Fruit fly (Drosophila melanogaster) whole organism, pupa: ENCODE results near the gene Or13a.

Experiments
- CG13204 ChIP-seq: fragments of 200-800 bp; sonication (Bioruptor generic); optimal IDR thresholded peaks from 2 replicates; lab custom pipeline; 2018; ENCODE audit warnings: missing biosample characterization, mild to moderate bottlenecking, missing genetic modification characterization, moderate library complexity
- CG15710 ChIP-seq: fragments of 200-800 bp; sonication (Bioruptor generic); optimal IDR thresholded peaks from 2 replicates; lab custom pipeline; 2018; ENCODE audit warnings: missing biosample characterization, mild to moderate bottlenecking, missing genetic modification characterization, moderate library complexity
- CG17806 ChIP-seq: fragments of 200-800 bp; sonication (Bioruptor generic); optimal IDR thresholded peaks from 2 replicates; lab custom pipeline; 2018; ENCODE audit warnings: missing biosample characterization, mild to moderate bottlenecking, missing genetic modification characterization, moderate library complexity
- CG32121 ChIP-seq: fragments of 200-800 bp; sonication (Bioruptor generic); IDR thresholded peaks from 2 replicates; pipeline ENCODE4 v1.3.6; 2022; ENCODE audit warnings: missing biosample characterization, missing genetic modification characterization
- CG8301 ChIP-seq: fragments of 200-800 bp; sonication (Bioruptor generic); optimal IDR thresholded peaks from 2 replicates; lab custom pipeline; 2018; ENCODE audit warnings: missing biosample characterization, mild to moderate bottlenecking, missing genetic modification characterization
- CG9948 ChIP-seq: fragments of 200-800 bp; sonication (Bioruptor generic); optimal IDR thresholded peaks from 2 replicates; lab custom pipeline; 2018; ENCODE audit warnings: missing biosample characterization, mild to moderate bottlenecking, missing genetic modification characterization, moderate library complexity
- D1 ChIP-seq: fragments of 200-800 bp; sonication (Bioruptor generic); optimal IDR thresholded peaks from 2 replicates; lab custom pipeline; 2018; ENCODE audit warnings: missing biosample characterization, mild to moderate bottlenecking, missing genetic modification characterization, moderate library complexity
- EcR ChIP-seq: fragments of 200-800 bp; sonication (Bioruptor generic); optimal IDR thresholded peaks from 3 replicates; lab custom pipeline; 2019; ENCODE audit warnings: missing biosample characterization, missing genetic modification characterization, mild to moderate bottlenecking, moderate library complexity, missing genetic modification reagents
- Ets98B ChIP-seq: fragments of 200-800 bp; sonication (Bioruptor generic); IDR thresholded peaks from 2 replicates; pipeline ENCODE4 v1.3.6; 2022; ENCODE audit warnings: missing biosample characterization, missing genetic modification characterization
- Snoo ChIP-seq: fragments of 200-800 bp; sonication (Bioruptor generic); optimal IDR thresholded peaks from 3 replicates; lab custom pipeline; 2017; ENCODE audit warnings: missing biosample characterization, mild to moderate bottlenecking, missing genetic modification characterization, inconsistent platforms
- fd96Ca ChIP-seq: fragments of 200-800 bp; sonication (Bioruptor generic); IDR thresholded peaks from 3 replicates; pipeline ENCODE4 v1.3.6; 2022; ENCODE audit warnings: missing biosample characterization, missing genetic modification characterization
- gl ChIP-seq: fragments of 200-800 bp; sonication (Bioruptor generic); optimal IDR thresholded peaks from 2 replicates; lab custom pipeline; 2018; ENCODE audit warnings: missing biosample characterization, mild to moderate bottlenecking, missing genetic modification characterization
- rn ChIP-seq: fragments of 200-800 bp; sonication (Bioruptor generic); IDR thresholded peaks from 2 replicates; pipeline ENCODE4 v1.3.6; 2022; ENCODE audit warnings: missing biosample characterization, missing genetic modification characterization

DNA sequence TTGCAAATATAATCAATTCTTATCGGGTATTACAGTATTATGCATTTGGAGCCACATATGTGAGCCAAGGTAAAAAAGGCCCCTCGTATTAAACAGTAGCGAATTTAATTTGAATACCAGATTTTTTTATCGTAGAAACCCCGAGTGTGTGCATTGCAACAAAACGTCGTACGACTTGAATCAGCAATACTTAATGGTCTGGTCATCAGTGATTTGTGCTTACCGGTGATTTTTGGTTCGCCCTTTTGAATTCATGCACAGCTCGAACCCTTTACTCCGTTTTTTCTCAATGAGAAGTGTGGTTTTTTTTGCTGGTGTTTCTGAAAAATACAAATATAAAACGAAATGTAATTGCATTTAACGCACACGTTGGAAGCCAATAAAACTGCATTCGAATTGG, 15.4 kb downstream of the Or13a start:
- TF ChIP-seq EcR (GFP tag; lab: Kevin White, UChicago), result no peak
- no peak for TF ChIP-seq fd96Ca (GFP tag; lab: Robert Waterston, UW)
- no peak for TF ChIP-seq CG9948 (tag; lab: Kevin White, UChicago)
- no peak for TF ChIP-seq Ets98B (GFP tag; lab: Robert Waterston, UW)
- no peak for TF ChIP-seq D1 (tag; lab: Kevin White, UChicago)
- no peak for TF ChIP-seq CG13204 (GFP tag; lab: Kevin White, UChicago)
- no peak for TF ChIP-seq CG17806
- TF ChIP-seq CG32121 (GFP tag; lab: Robert Waterston, UW), result no peak
- TF ChIP-seq rn (GFP tag; lab: Robert Waterston, UW), result no peak
- no peak for TF ChIP-seq CG8301 (tag; lab: Kevin White, UChicago)
- no peak for TF ChIP-seq CG15710 (tag; lab: Kevin White, UChicago)
- TF ChIP-seq gl, result no peak
- no peak for TF ChIP-seq Snoo (tag; lab: Kevin White, UChicago)
